Fruit fly (Drosophila melanogaster): ENCODE data around the gene mRRF2.

Gene mRRF2

dm6 chr3R:22625514-22626333 is 12.2 kb downstream of the mRRF2 start (continued):
- TF ChIP-seq Eip78C (GFP tag): peak; percentile 82
- no peak for TF ChIP-seq Hr38 (GFP tag; optimal IDR thresholded peaks at IDR 0.05)
- peak; percentile 41 for TF ChIP-seq spab (GFP tag; optimal IDR thresholded peaks at IDR 0.05)
- TF ChIP-seq CG3032 (tag; optimal IDR thresholded peaks at IDR 0.05): no peak
- peak; percentile 49 for TF ChIP-seq Eip93F (GFP tag; optimal IDR thresholded peaks at IDR 0.05)
- peak; percentile 41 for TF ChIP-seq CG15336 (GFP tag; IDR thresholded peaks at IDR 0.05)
- no peak for TF ChIP-seq CG7368 (GFP tag; optimal IDR thresholded peaks at IDR 0.05)
- TF ChIP-seq Sox14 (GFP tag; optimal IDR thresholded peaks at IDR 0.05): no peak
- TF ChIP-seq CG11902 (GFP tag; optimal IDR thresholded peaks at IDR 0.05): peak; percentile 52
- TF ChIP-seq topi (GFP tag; optimal IDR thresholded peaks at IDR 0.05): peak; percentile 66
- peak; percentile 35 for TF ChIP-seq dsx (GFP tag; optimal IDR thresholded peaks at IDR 0.05; ENCODE audit: poor library complexity, severe bottlenecking)
- peak; percentile 14 for TF ChIP-seq CG6276 (GFP tag; optimal IDR thresholded peaks at IDR 0.05)
- TF ChIP-seq cyc (GFP tag; optimal IDR thresholded peaks at IDR 0.05): peak; percentile 67
- peak; percentile 61 for TF ChIP-seq Hr39 (GFP tag; optimal IDR thresholded peaks at IDR 0.05)
- peak; percentile 33 for TF ChIP-seq net (GFP tag; optimal IDR thresholded peaks at IDR 0.05)
- TF ChIP-seq CG11294 (GFP tag; IDR thresholded peaks at IDR 0.05): no peak
- no peak for TF ChIP-seq Gug (GFP tag; IDR thresholded peaks at IDR 0.05)
- peak; percentile 53 for TF ChIP-seq CG32006 (GFP tag; optimal IDR thresholded peaks at IDR 0.05)
- peak; percentile 57 for TF ChIP-seq CG31627 (GFP tag; optimal IDR thresholded peaks at IDR 0.05)
- TF ChIP-seq lz (GFP tag; optimal IDR thresholded peaks at IDR 0.05): peak; percentile 34
- TF ChIP-seq ss (GFP tag; optimal IDR thresholded peaks at IDR 0.05): no peak
- peak; percentile 11 for TF ChIP-seq Eip75B (GFP tag; optimal IDR thresholded peaks at IDR 0.05)
- no peak for TF ChIP-seq eg (GFP tag; IDR thresholded peaks at IDR 0.05)
- TF ChIP-seq CG6163 (GFP tag; IDR thresholded peaks at IDR 0.05): no peak
- peak; percentile 42 for TF ChIP-seq achi (GFP tag; optimal IDR thresholded peaks at IDR 0.05)
- TF ChIP-seq CG34406 (GFP tag; optimal IDR thresholded peaks at IDR 0.05): peak; percentile 16
- peak; percentile 68 for TF ChIP-seq CG10669 (GFP tag; optimal IDR thresholded peaks at IDR 0.05)
- TF ChIP-seq svp (GFP tag): peak; percentile 68
- no peak for TF ChIP-seq CG16779 (tag; optimal IDR thresholded peaks at IDR 0.05)

dm6 chr3R:22626334-22626688 is 12.8 kb downstream of the mRRF2 start:
- TF ChIP-seq fkh (GFP tag; optimal IDR thresholded peaks at IDR 0.05) (no peak), achi (GFP tag; optimal IDR thresholded peaks at IDR 0.05) (no peak), OdsH (GFP tag; optimal IDR thresholded peaks at IDR 0.05) (no peak), Ets21C (GFP tag; optimal IDR thresholded peaks at IDR 0.05) (no peak), eg (GFP tag; IDR thresholded peaks at IDR 0.05) (no peak), net (GFP tag; optimal IDR thresholded peaks at IDR 0.05) (no peak), pdm3 (GFP tag; optimal IDR thresholded peaks at IDR 0.05) (no peak), CG10631 (GFP tag; optimal IDR thresholded peaks at IDR 0.05) (no peak), CG8319 (GFP tag; optimal IDR thresholded peaks at IDR 0.05) (no peak), Hr39 (GFP tag; optimal IDR thresholded peaks at IDR 0.05) (no peak), svp (GFP tag) (no peak), salr (GFP tag; optimal IDR thresholded peaks at IDR 0.05) (no peak)

dm6 chr3R:22626842-22627392 is 13.4 kb downstream of the mRRF2 start:
- peak; percentile 49 for TF ChIP-seq Hr4 (GFP tag; optimal IDR thresholded peaks at IDR 0.05)
- peak; percentile 89 for TF ChIP-seq CG15336 (GFP tag; IDR thresholded peaks at IDR 0.05)
- no peak for TF ChIP-seq Eip78C (GFP tag)
- peak; percentile 32 for TF ChIP-seq esn (GFP tag; optimal IDR thresholded peaks at IDR 0.05)
- peak; percentile 38; the same call in 1 of the 2 replicates for TF ChIP-seq CG11294 (GFP tag; IDR thresholded peaks at IDR 0.05)
- TF ChIP-seq CG11762 (GFP tag; optimal IDR thresholded peaks at IDR 0.05; ENCODE audit: insufficient read depth): peak; percentile 50
- TF ChIP-seq CG32006 (GFP tag; optimal IDR thresholded peaks at IDR 0.05): peak; percentile 70
- no peak for TF ChIP-seq CG31627 (GFP tag; optimal IDR thresholded peaks at IDR 0.05)
- peak; percentile 50 for TF ChIP-seq CG7368 (GFP tag; optimal IDR thresholded peaks at IDR 0.05)
- peak; percentile 96 for TF ChIP-seq CG6163 (GFP tag; IDR thresholded peaks at IDR 0.05)
- TF ChIP-seq CG10669 (GFP tag; optimal IDR thresholded peaks at IDR 0.05): peak; percentile 78
- peak; percentile 44 for TF ChIP-seq CG6792 (GFP tag; optimal IDR thresholded peaks at IDR 0.05)
- peak; percentile 62 for TF ChIP-seq CG3919 (GFP tag; optimal IDR thresholded peaks at IDR 0.05)
- TF ChIP-seq topi (GFP tag; optimal IDR thresholded peaks at IDR 0.05): no peak
- peak; percentile 69 for TF ChIP-seq Sox14 (GFP tag; optimal IDR thresholded peaks at IDR 0.05)
- TF ChIP-seq eg (GFP tag; IDR thresholded peaks at IDR 0.05): peak; percentile 96
- TF ChIP-seq CG11902 (GFP tag; optimal IDR thresholded peaks at IDR 0.05): no peak
- TF ChIP-seq CG9139 (GFP tag; optimal IDR thresholded peaks at IDR 0.05): peak; percentile 95
- TF ChIP-seq CG8319 (GFP tag; optimal IDR thresholded peaks at IDR 0.05): peak; percentile 2
- TF ChIP-seq Ets21C (GFP tag; optimal IDR thresholded peaks at IDR 0.05): no peak
- TF ChIP-seq dac (GFP tag; optimal IDR thresholded peaks at IDR 0.05): peak; percentile 64
- peak; percentile 43 for TF ChIP-seq pdm3 (GFP tag; optimal IDR thresholded peaks at IDR 0.05)
- no peak for TF ChIP-seq cyc (GFP tag; optimal IDR thresholded peaks at IDR 0.05)
- no peak for TF ChIP-seq Hr38 (GFP tag; optimal IDR thresholded peaks at IDR 0.05)
- peak; percentile 66 for TF ChIP-seq Eip75B (GFP tag; optimal IDR thresholded peaks at IDR 0.05)
- TF ChIP-seq Ets96B (tag; optimal IDR thresholded peaks at IDR 0.05): peak; percentile 91
